Fruit fly (Drosophila melanogaster): ENCODE results near the gene CG12268.
A peak's percentile ranks its signal among the peaks of the same experiment; 100 is the strongest.

Gene CG12268

DNA sequence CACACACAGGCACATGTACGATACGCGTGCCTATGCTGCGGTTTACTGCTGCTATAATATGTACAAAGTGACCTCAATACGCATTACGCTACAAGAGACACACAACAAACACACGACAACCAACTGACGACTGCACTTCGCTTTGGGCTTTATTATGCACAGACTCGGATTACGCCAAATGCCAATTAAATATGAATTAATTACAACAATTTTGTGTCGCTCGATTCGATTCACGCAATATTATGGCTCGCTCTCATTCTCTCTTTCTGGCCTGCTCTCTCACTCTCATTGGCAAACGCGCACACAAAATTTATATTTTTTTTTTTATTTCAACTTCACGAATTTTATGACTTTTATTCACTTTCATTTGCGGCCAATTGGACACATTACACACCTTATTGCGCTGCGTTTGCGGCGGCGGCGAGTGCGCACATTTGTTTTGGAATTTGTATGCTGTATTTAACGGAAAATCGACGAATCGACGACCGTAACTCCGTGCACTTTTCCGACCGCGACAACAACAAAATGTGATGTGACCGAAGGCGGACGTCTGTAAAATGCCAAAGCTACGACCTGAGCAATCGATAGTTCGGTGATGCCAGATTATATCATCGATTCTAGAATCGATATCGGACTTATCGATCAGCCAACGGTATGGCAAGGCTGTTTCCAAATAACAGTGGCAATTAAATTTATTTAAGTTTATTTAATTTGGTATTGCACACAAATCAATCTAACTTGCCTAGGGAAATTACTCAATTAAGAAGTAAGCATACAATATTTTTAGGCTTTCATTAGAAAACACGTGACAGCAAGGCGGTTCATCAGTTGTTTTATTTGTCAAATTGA, 25.5 kb downstream of the CG12268 start, which contains the start of the genes sba and CG31141 (continued):
- no peak for TF ChIP-seq pho (GFP tag; optimal IDR thresholded peaks at IDR 0.05)
- no peak for TF ChIP-seq Bdp1 (GFP tag; optimal IDR thresholded peaks at IDR 0.05)
- TF ChIP-seq HLHmδ (GFP tag; optimal IDR thresholded peaks at IDR 0.05) = peak; percentile 38
- TF ChIP-seq Blimp-1 (GFP tag; optimal IDR thresholded peaks at IDR 0.05) = peak; percentile 38
- no peak; the same call in 1 of the 2 replicates for TF ChIP-seq chm (GFP tag; IDR thresholded peaks at IDR 0.05)
- peak; percentile 52 for TF ChIP-seq CrebB (tag; optimal IDR thresholded peaks at IDR 0.05)
- TF ChIP-seq pros (GFP tag; optimal IDR thresholded peaks at IDR 0.05) = no peak
- no peak for TF ChIP-seq CG9932 (GFP tag; IDR thresholded peaks at IDR 0.05)
- peak; percentile 43 for TF ChIP-seq row (GFP tag; IDR thresholded peaks at IDR 0.05)
- TF ChIP-seq CoRest (tag; optimal IDR thresholded peaks at IDR 0.05) = peak; percentile 59
- TF ChIP-seq chn (GFP tag; optimal IDR thresholded peaks at IDR 0.05) = no peak
- TF ChIP-seq her (GFP tag; optimal IDR thresholded peaks at IDR 0.05) = peak; percentile 31
- TF ChIP-seq jumu (GFP tag; optimal IDR thresholded peaks at IDR 0.05) = no peak
- TF ChIP-seq CG9876 (GFP tag; optimal IDR thresholded peaks at IDR 0.05) = peak; percentile 9
- TF ChIP-seq HLH4C (GFP tag; IDR thresholded peaks at IDR 0.05; ENCODE audit: partially characterized antibody) = peak; percentile 84
- TF ChIP-seq ac (GFP tag; optimal IDR thresholded peaks at IDR 0.05) = no peak
- TF ChIP-seq CG6272 (GFP tag; IDR thresholded peaks at IDR 0.05) = peak; percentile 25; the same call in 1 of the 2 replicates
- no peak for TF ChIP-seq CG1832 (GFP tag; optimal IDR thresholded peaks at IDR 0.05)
- TF ChIP-seq bowl (GFP tag; IDR thresholded peaks at IDR 0.05) = peak; percentile 25; the same call in 1 of the 2 replicates
- TF ChIP-seq TFAM (GFP tag; optimal IDR thresholded peaks at IDR 0.05) = peak; percentile 16
- TF ChIP-seq MBD-R2 (GFP tag; IDR thresholded peaks at IDR 0.05) = peak; percentile 57
- TF ChIP-seq rib (GFP tag; IDR thresholded peaks at IDR 0.05) = no peak
- peak; percentile 51 for TF ChIP-seq CG17568 (GFP tag; optimal IDR thresholded peaks at IDR 0.05)
- peak in 1 of 2 experiments; percentile 83 for TF ChIP-seq Pdp1 (GFP tag; optimal IDR thresholded peaks at IDR 0.05)
- TF ChIP-seq dimm (GFP tag; IDR thresholded peaks at IDR 0.05) = no peak
- peak; percentile 33 for TF ChIP-seq Mad (GFP tag; optimal IDR thresholded peaks at IDR 0.05)
- peak; percentile 6 for TF ChIP-seq ems (GFP tag; optimal IDR thresholded peaks at IDR 0.05)
- TF ChIP-seq BtbVII (GFP tag; optimal IDR thresholded peaks at IDR 0.05) = peak; percentile 9
- TF ChIP-seq CG18619 (GFP tag; optimal IDR thresholded peaks at IDR 0.05) = peak; percentile 21
- TF ChIP-seq CG12071 (GFP tag; optimal IDR thresholded peaks at IDR 0.05) = no peak
- peak; percentile 77; the same call in 2 of the 3 replicates for TF ChIP-seq ci (GFP tag; IDR thresholded peaks at IDR 0.05)
- no peak for TF ChIP-seq bigmax (GFP tag; optimal IDR thresholded peaks at IDR 0.05)
- TF ChIP-seq CG31388 (GFP tag; optimal IDR thresholded peaks at IDR 0.05) = no peak
- TF ChIP-seq psq (GFP tag; optimal IDR thresholded peaks at IDR 0.05) = no peak
- TF ChIP-seq Oli (tag; optimal IDR thresholded peaks at IDR 0.05) = peak; percentile 8
- peak; percentile 9 for TF ChIP-seq mam (GFP tag; optimal IDR thresholded peaks at IDR 0.05)
- TF ChIP-seq CG1529 (GFP tag; optimal IDR thresholded peaks at IDR 0.05) = no peak
- TF ChIP-seq Vsx1 (GFP tag; optimal IDR thresholded peaks at IDR 0.05) = no peak
- TF ChIP-seq repo (GFP tag; optimal IDR thresholded peaks at IDR 0.05) = peak; percentile 21
- peak; percentile 9 for TF ChIP-seq NC2β (GFP tag; optimal IDR thresholded peaks at IDR 0.05)
- TF ChIP-seq CG11093 (GFP tag; IDR thresholded peaks at IDR 0.05) = no peak
- TF ChIP-seq CG6683 (GFP tag; optimal IDR thresholded peaks at IDR 0.05) = no peak
- no peak for TF ChIP-seq Ets65A (GFP tag)
- peak; percentile 69 for TF ChIP-seq Aef1 (GFP tag; IDR thresholded peaks at IDR 0.05)
- peak; percentile 11 for TF ChIP-seq CG7556 (GFP tag; optimal IDR thresholded peaks at IDR 0.05)
- peak; percentile 86 for TF ChIP-seq hbn (GFP tag; IDR thresholded peaks at IDR 0.05; ENCODE audit: partially characterized antibody)
- no peak for TF ChIP-seq disco-r (GFP tag; optimal IDR thresholded peaks at IDR 0.05)
- TF ChIP-seq kni (GFP tag; optimal IDR thresholded peaks at IDR 0.05) = peak; percentile 52
- no peak for TF ChIP-seq pita (GFP tag; optimal IDR thresholded peaks at IDR 0.05)

Data from whole organism, embryonic.